Fruit fly (Drosophila melanogaster): ENCODE measurements around the gene bon.

Gene bon

dm6 chr3R:20596337-20596962 lies 3.5 kb downstream of the bon start:
- no peak for TF ChIP-seq dsx (GFP tag; optimal IDR thresholded peaks at IDR 0.05; ENCODE audit: poor library complexity, severe bottlenecking)

- TF ChIP-seq achi (GFP tag; optimal IDR thresholded peaks at IDR 0.05) (no peak), Eip78C (GFP tag) (peak; percentile 28), CG1621 (tag; optimal IDR thresholded peaks at IDR 0.05) (peak; percentile 20)
Observed at dm6 chr3R:20597407-20598325, 4.7 kb downstream of the bon start.

- TF ChIP-seq CG7368 (GFP tag; optimal IDR thresholded peaks at IDR 0.05) (no peak), svp (GFP tag) (peak; percentile 72)
Observed at dm6 chr3R:20600109-20600508, 7.2 kb downstream of the bon start.

dm6 chr3R:20602599-20602998 lies 9.7 kb downstream of the bon start:
- no peak for TF ChIP-seq Gug (GFP tag; IDR thresholded peaks at IDR 0.05)

- TF ChIP-seq salr (GFP tag; optimal IDR thresholded peaks at IDR 0.05) (no peak), CG3919 (GFP tag; optimal IDR thresholded peaks at IDR 0.05) (no peak), CG16779 (tag; optimal IDR thresholded peaks at IDR 0.05) (no peak), CG32006 (GFP tag; optimal IDR thresholded peaks at IDR 0.05) (no peak), CG8319 (GFP tag; optimal IDR thresholded peaks at IDR 0.05) (no peak), Hr4 (GFP tag; optimal IDR thresholded peaks at IDR 0.05) (no peak), CG8119 (GFP tag; IDR thresholded peaks at IDR 0.05) (peak; percentile 23; the same call in 1 of the 3 replicates), CG31627 (GFP tag; optimal IDR thresholded peaks at IDR 0.05) (no peak), CG34406 (GFP tag; optimal IDR thresholded peaks at IDR 0.05) (no peak), Eip75B (GFP tag; optimal IDR thresholded peaks at IDR 0.05) (peak; percentile 6), dsx (GFP tag; optimal IDR thresholded peaks at IDR 0.05; ENCODE audit: poor library complexity, severe bottlenecking) (no peak), dac (GFP tag; optimal IDR thresholded peaks at IDR 0.05) (no peak), CG10669 (GFP tag; optimal IDR thresholded peaks at IDR 0.05) (no peak), CG10631 (GFP tag; optimal IDR thresholded peaks at IDR 0.05) (no peak), fd59A (GFP tag; optimal IDR thresholded peaks at IDR 0.05) (no peak), Lpt (GFP tag; optimal IDR thresholded peaks at IDR 0.05) (peak; percentile 62), CG3032 (tag; optimal IDR thresholded peaks at IDR 0.05) (no peak), eg (GFP tag; IDR thresholded peaks at IDR 0.05) (no peak), ss (GFP tag; optimal IDR thresholded peaks at IDR 0.05) (peak; percentile 1 to 51), CG11294 (GFP tag; IDR thresholded peaks at IDR 0.05) (no peak), spab (GFP tag; optimal IDR thresholded peaks at IDR 0.05) (no peak), Smox (GFP tag; optimal IDR thresholded peaks at IDR 0.05) (no peak), Eip78C (GFP tag) (peak; percentile 66), CG9139 (GFP tag; optimal IDR thresholded peaks at IDR 0.05) (peak; percentile 6), net (GFP tag; optimal IDR thresholded peaks at IDR 0.05) (no peak), Blimp-1 (GFP tag; optimal IDR thresholded peaks at IDR 0.05) (no peak), acj6 (GFP tag; optimal IDR thresholded peaks at IDR 0.05) (no peak), svp (GFP tag) (no peak), vri (GFP tag; optimal IDR thresholded peaks at IDR 0.05) (no peak), OdsH (GFP tag; optimal IDR thresholded peaks at IDR 0.05) (no peak), achi (GFP tag; optimal IDR thresholded peaks at IDR 0.05) (no peak), CG15336 (GFP tag; IDR thresholded peaks at IDR 0.05) (peak; percentile 45; the same call in 1 of the 2 replicates), pdm3 (GFP tag; optimal IDR thresholded peaks at IDR 0.05) (no peak), topi (GFP tag; optimal IDR thresholded peaks at IDR 0.05) (no peak), Sox102F (GFP tag; optimal IDR thresholded peaks at IDR 0.05) (no peak), Sox14 (GFP tag; optimal IDR thresholded peaks at IDR 0.05) (no peak), CG6163 (GFP tag; IDR thresholded peaks at IDR 0.05) (peak; percentile 56; the same call in 1 of the 3 replicates), lz (GFP tag; optimal IDR thresholded peaks at IDR 0.05) (no peak)
Observed at dm6 chr3R:20604078-20604477, 11.1 kb downstream of the bon start.

All from whole organism, prepupa.